Worm (Caenorhabditis elegans) whole organism, mixed stage, embryonic: ENCODE data around the gene piit-1.

Experiments used
- M03D4.4 ChIP-seq: sonication (generic microtip); optimal IDR thresholded peaks from 2 replicates; lab custom pipeline; 2017; ENCODE audit warnings: mild to moderate bottlenecking, missing genetic modification characterization, missing compliant biosample characterization
- blmp-1 ChIP-seq: fragments of 150-350 bp; optimal IDR thresholded peaks from 2 replicates; lab custom pipeline; 2014; ENCODE audit warnings: missing biosample characterization, missing genetic modification characterization
- ceh-39 ChIP-seq: fragments of 150-350 bp; optimal IDR thresholded peaks from 2 replicates; lab custom pipeline; 2014; ENCODE audit warnings: missing biosample characterization, missing genetic modification characterization
- ceh-43 ChIP-seq: fragments of 200-800 bp; sonication (Bioruptor generic); optimal IDR thresholded peaks from 2 replicates; lab custom pipeline; 2018; ENCODE audit warnings: mild to moderate bottlenecking, missing genetic modification characterization, moderate library complexity, missing compliant biosample characterization
- ceh-83 ChIP-seq: fragments of 200-800 bp; sonication (Bioruptor generic); optimal IDR thresholded peaks from 2 replicates; lab custom pipeline; 2018; ENCODE audit warnings: mild to moderate bottlenecking, missing genetic modification characterization, missing compliant biosample characterization
- ces-1 ChIP-seq: fragments of 150-350 bp; optimal IDR thresholded peaks from 2 replicates; lab custom pipeline; 2014; ENCODE audit warnings: missing biosample characterization, missing genetic modification reagents, missing genetic modification characterization
- cnd-1 ChIP-seq: fragments of 200-800 bp; sonication (Bioruptor generic); optimal IDR thresholded peaks from 2 replicates; lab custom pipeline; 2018; ENCODE audit warnings: mild to moderate bottlenecking, missing genetic modification characterization, missing compliant biosample characterization
- elt-3 ChIP-seq: fragments of 150-350 bp; optimal IDR thresholded peaks from 2 replicates; lab custom pipeline; 2014; ENCODE audit warnings: missing biosample characterization, missing genetic modification characterization
- flh-1 ChIP-seq: fragments of 200-800 bp; sonication (Bioruptor generic); optimal IDR thresholded peaks from 2 replicates; lab custom pipeline; 2018; ENCODE audit warnings: mild to moderate bottlenecking, missing genetic modification characterization, moderate library complexity, missing compliant biosample characterization
- ham-2 ChIP-seq: fragments of 200-800 bp; sonication (Bioruptor generic); optimal IDR thresholded peaks from 2 replicates; lab custom pipeline; 2018; ENCODE audit warnings: mild to moderate bottlenecking, missing genetic modification characterization, missing compliant biosample characterization
- hlh-1 ChIP-seq: fragments of 150-350 bp; optimal IDR thresholded peaks from 2 replicates; lab custom pipeline; 2014; ENCODE audit warnings: missing biosample characterization, missing genetic modification reagents, missing genetic modification characterization
- lin-13 ChIP-seq: fragments of 150-350 bp; optimal IDR thresholded peaks from 2 replicates; lab custom pipeline; 2014; ENCODE audit warnings: missing biosample characterization, missing genetic modification characterization
- lin-32 ChIP-seq: fragments of 200-800 bp; sonication (Bioruptor generic); optimal IDR thresholded peaks from 2 replicates; lab custom pipeline; 2018; ENCODE audit warnings: mild to moderate bottlenecking, missing genetic modification characterization, missing compliant biosample characterization
- lsy-2 ChIP-seq: fragments of 150-350 bp; optimal IDR thresholded peaks from 2 replicates; lab custom pipeline; 2014; ENCODE audit warnings: missing biosample characterization, missing genetic modification characterization
- mab-5 ChIP-seq: fragments of 150-350 bp; optimal IDR thresholded peaks from 2 replicates; lab custom pipeline; 2014; ENCODE audit warnings: missing biosample characterization, missing genetic modification characterization
- mep-1 ChIP-seq: fragments of 150-350 bp; optimal IDR thresholded peaks from 2 replicates; lab custom pipeline; 2017; ENCODE audit warnings: missing biosample characterization, missing genetic modification reagents, missing genetic modification characterization, inconsistent platforms
- mls-2 ChIP-seq: sonication (generic microtip); optimal IDR thresholded peaks from 2 replicates; lab custom pipeline; 2016; ENCODE audit warnings: mild to moderate bottlenecking, missing genetic modification characterization, moderate library complexity, missing compliant biosample characterization
- nhr-12 ChIP-seq: fragments of 150-350 bp; optimal IDR thresholded peaks from 2 replicates; lab custom pipeline; 2014; ENCODE audit warnings: missing biosample characterization, missing genetic modification characterization
- nhr-2 ChIP-seq: fragments of 150-350 bp; optimal IDR thresholded peaks from 2 replicates; lab custom pipeline; 2014; ENCODE audit warnings: missing biosample characterization, missing genetic modification characterization
- nhr-237 ChIP-seq: fragments of 150-350 bp; optimal IDR thresholded peaks from 2 replicates; lab custom pipeline; 2014; ENCODE audit warnings: missing biosample characterization, missing genetic modification characterization
- nhr-28 ChIP-seq: fragments of 150-350 bp; optimal IDR thresholded peaks from 2 replicates; lab custom pipeline; 2014; ENCODE audit warnings: missing biosample characterization, missing genetic modification characterization
- nhr-76 ChIP-seq: sonication (generic microtip); optimal IDR thresholded peaks from 2 replicates; lab custom pipeline; 2017; ENCODE audit warnings: missing biosample characterization, missing genetic modification characterization
- pha-4 ChIP-seq: fragments of 150-350 bp; optimal IDR thresholded peaks from 2 replicates; lab custom pipeline; 2018; ENCODE audit warnings: missing biosample characterization, missing genetic modification reagents, missing genetic modification characterization
- sem-2 ChIP-seq: fragments of 200-800 bp; sonication (Bioruptor generic); optimal IDR thresholded peaks from 2 replicates; lab custom pipeline; 2018; ENCODE audit warnings: mild to moderate bottlenecking, missing genetic modification characterization, missing compliant biosample characterization
- snpc-4 ChIP-seq: fragments of 150-350 bp; optimal IDR thresholded peaks from 2 replicates; lab custom pipeline; 2014; ENCODE audit warnings: missing biosample characterization, missing genetic modification characterization
- sptf-1 ChIP-seq: sonication (generic microtip); optimal IDR thresholded peaks from 2 replicates; lab custom pipeline; 2017; ENCODE audit warnings: mild to moderate bottlenecking, missing genetic modification characterization, moderate library complexity, missing compliant biosample characterization
- tbx-8 ChIP-seq: fragments of 200-800 bp; sonication (Bioruptor generic); optimal IDR thresholded peaks from 2 replicates; lab custom pipeline; 2018; ENCODE audit warnings: mild to moderate bottlenecking, missing genetic modification characterization, moderate library complexity, missing compliant biosample characterization
- unc-120 ChIP-seq: sonication (generic microtip); optimal IDR thresholded peaks from 2 replicates; lab custom pipeline; 2017; ENCODE audit warnings: missing genetic modification characterization, missing compliant biosample characterization; ENCODE audit not compliant: poor library complexity, severe bottlenecking
- unc-39 ChIP-seq: fragments of 150-350 bp; optimal IDR thresholded peaks from 2 replicates; lab custom pipeline; 2014; ENCODE audit warnings: missing biosample characterization, missing genetic modification characterization
- unc-62 ChIP-seq: fragments of 150-350 bp; optimal IDR thresholded peaks from 2 replicates; lab custom pipeline; 2014; ENCODE audit warnings: missing biosample characterization, missing genetic modification reagents, missing genetic modification characterization
- zip-8 ChIP-seq: fragments of 150-350 bp; optimal IDR thresholded peaks from 2 replicates; lab custom pipeline; 2014; ENCODE audit warnings: missing biosample characterization, missing genetic modification characterization
- ztf-11 ChIP-seq: fragments of 150-350 bp; optimal IDR thresholded peaks from 2 replicates; lab custom pipeline; 2014; ENCODE audit warnings: missing biosample characterization, missing genetic modification characterization

piit-1 gene

DNA sequence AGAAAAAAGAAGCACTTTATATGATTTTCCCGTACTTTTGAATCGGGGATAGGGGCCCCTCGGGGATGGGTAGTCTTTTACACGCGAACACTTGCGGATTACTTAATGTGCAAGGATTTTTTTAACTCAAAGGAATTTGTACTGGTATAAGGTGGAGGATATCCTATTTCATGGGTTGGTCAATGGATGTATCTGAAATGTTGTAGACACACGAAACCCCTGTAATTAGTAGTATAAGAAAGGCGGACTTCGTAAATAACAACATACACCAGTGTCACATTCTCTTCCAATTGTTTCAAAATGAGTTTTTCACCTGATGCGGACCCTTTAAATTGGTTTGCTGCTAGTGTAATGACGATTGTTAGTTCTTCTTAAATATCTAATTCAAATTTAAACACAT, 16.5 kb downstream of the piit-1 start, which contains the start of gene srx-80:
srx-80 (plus strand) TSS at position 301 of the 400 bp plus-strand sequence.
- TF ChIP-seq sem-2 (GFP tag; lab: Kevin White, UChicago): no peak
- TF ChIP-seq tbx-8 (GFP tag; lab: Kevin White, UChicago): no peak
- no peak for TF ChIP-seq pha-4 (tag; lab: Kevin White, UChicago)
- TF ChIP-seq sptf-1: no peak
- TF ChIP-seq cnd-1 (tag; lab: Kevin White, UChicago): no peak
- no peak for TF ChIP-seq nhr-76 (tag; lab: Kevin White, UChicago)
- no peak for TF ChIP-seq unc-39 (tag; lab: Kevin White, UChicago)
- no peak for TF ChIP-seq M03D4.4 (tag; lab: Kevin White, UChicago)
- TF ChIP-seq ztf-11: no peak
- no peak for TF ChIP-seq mls-2 (tag; lab: Kevin White, UChicago)
- no peak for TF ChIP-seq ceh-39 (tag; lab: Kevin White, UChicago)
- TF ChIP-seq nhr-28 (tag; lab: Kevin White, UChicago): no peak
- no peak for TF ChIP-seq mep-1 (tag; lab: Kevin White, UChicago)
- TF ChIP-seq mab-5 (tag; lab: Kevin White, UChicago): no peak
- TF ChIP-seq zip-8: no peak
- no peak for TF ChIP-seq nhr-2 (tag; lab: Kevin White, UChicago)
- no peak for TF ChIP-seq unc-62 (GFP tag; lab: Kevin White, UChicago)
- TF ChIP-seq nhr-237 (tag; lab: Kevin White, UChicago): no peak
- TF ChIP-seq elt-3 (tag; lab: Kevin White, UChicago): no peak

DNA sequence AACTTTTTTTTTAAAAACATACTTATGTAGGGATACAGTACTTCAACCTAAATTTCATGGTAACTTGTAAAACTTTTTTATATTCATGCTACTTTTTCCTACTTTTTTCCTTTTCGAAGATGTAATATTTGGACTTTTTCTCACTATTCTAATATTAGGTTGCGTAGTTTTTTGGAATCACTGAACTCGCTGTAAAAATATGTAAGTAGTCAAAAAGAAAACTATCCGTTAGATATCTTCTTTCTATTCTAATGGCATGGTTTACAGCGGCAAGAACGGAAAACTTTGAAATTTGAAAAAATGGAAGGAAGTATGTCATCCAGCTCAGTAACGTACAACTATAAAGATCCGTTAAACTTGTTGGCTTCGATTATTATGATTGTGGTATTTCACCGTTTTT, 20.5 kb downstream of the piit-1 start, which contains the start of gene srx-82:
srx-82 (plus strand) TSS at position 301 of the 400 bp plus-strand sequence.
- no peak for TF ChIP-seq pha-4 (tag; lab: Kevin White, UChicago)
- TF ChIP-seq unc-120 (tag; lab: Kevin White, UChicago): no peak
- TF ChIP-seq cnd-1 (tag; lab: Kevin White, UChicago): no peak
- TF ChIP-seq nhr-28 (tag; lab: Kevin White, UChicago): no peak
- no peak for TF ChIP-seq sem-2 (GFP tag; lab: Kevin White, UChicago)
- no peak for TF ChIP-seq tbx-8 (GFP tag; lab: Kevin White, UChicago)
- TF ChIP-seq lsy-2 (tag; lab: Kevin White, UChicago): no peak

DNA sequence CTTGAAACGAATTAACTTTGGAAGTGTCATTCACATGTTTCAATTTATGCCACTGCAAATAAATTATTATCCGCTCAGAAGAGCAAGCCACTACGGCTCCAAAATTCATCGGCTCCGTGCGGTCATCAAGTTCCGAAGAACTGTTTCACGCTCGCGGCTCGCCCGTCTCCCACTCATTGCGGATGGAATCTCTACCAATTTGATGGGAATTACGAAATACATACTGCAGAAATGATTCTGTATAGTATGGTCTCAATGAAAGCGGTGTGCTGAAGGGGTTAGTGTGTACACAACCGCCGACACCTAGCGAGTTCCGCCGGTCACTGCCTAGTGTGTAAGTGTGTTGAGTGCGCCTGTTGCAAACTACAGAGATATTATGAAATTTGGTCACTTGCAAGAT, 24.8 kb downstream of the piit-1 start:
- TF ChIP-seq blmp-1 (tag; lab: Kevin White, UChicago) (no peak), lin-32 (GFP tag; lab: Kevin White, UChicago) (no peak), ceh-39 (tag; lab: Kevin White, UChicago) (no peak), mab-5 (tag; lab: Kevin White, UChicago) (no peak), sem-2 (GFP tag; lab: Kevin White, UChicago) (no peak), unc-120 (tag; lab: Kevin White, UChicago) (no peak), M03D4.4 (tag; lab: Kevin White, UChicago) (no peak), elt-3 (tag; lab: Kevin White, UChicago) (no peak), snpc-4 (tag; lab: Kevin White, UChicago) (no peak), ces-1 (no peak), ztf-11 (no peak), zip-8 (no peak), ham-2 (no peak)

DNA sequence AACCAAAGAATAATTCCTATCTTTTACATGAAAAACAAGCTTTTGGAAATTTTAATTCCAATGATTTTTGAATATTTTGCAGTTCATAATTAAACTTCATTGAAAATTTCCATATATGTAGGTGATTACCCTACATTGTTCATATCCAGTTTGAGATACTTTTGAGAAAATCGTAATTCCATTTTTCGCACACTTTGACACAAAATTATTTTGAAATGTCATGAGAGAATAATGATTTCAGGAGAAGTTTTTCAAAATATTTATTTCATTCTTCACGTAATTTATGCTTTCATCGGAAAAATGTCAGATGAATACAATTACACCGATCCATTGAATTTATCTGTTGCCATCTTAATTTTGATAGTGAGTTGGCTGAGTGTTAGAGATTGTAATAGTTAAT, 26.7 kb downstream of the piit-1 start, which contains the start of gene srx-88:
srx-88 (plus strand) TSS at position 301 of the 400 bp plus-strand sequence.
- no peak for TF ChIP-seq nhr-28 (tag; lab: Kevin White, UChicago)
- TF ChIP-seq ceh-83 (GFP tag; lab: Kevin White, UChicago): no peak
- TF ChIP-seq ceh-43 (GFP tag; lab: Kevin White, UChicago): no peak
- TF ChIP-seq unc-120 (tag; lab: Kevin White, UChicago): no peak
- TF ChIP-seq hlh-1: no peak
- no peak for TF ChIP-seq lin-13
- TF ChIP-seq nhr-12 (tag; lab: Kevin White, UChicago): no peak
- no peak for TF ChIP-seq ces-1
- TF ChIP-seq mls-2 (tag; lab: Kevin White, UChicago): no peak
- no peak for TF ChIP-seq flh-1 (GFP tag; lab: Kevin White, UChicago)
- TF ChIP-seq blmp-1 (tag; lab: Kevin White, UChicago): no peak
- TF ChIP-seq mab-5 (tag; lab: Kevin White, UChicago): no peak
- TF ChIP-seq sem-2 (GFP tag; lab: Kevin White, UChicago): no peak
- TF ChIP-seq, all 35 proteins: peak for 0
